Worm (Caenorhabditis elegans) whole organism, late embryonic: ENCODE measurements around the gene Y11D7A.19.

Experiments used
- F13H6.1 ChIP-seq: sonication (generic microtip); optimal IDR thresholded peaks from 2 replicates; lab custom pipeline; 2016; ENCODE audit warnings: missing genetic modification characterization, missing compliant biosample characterization
- K02D7.2 ChIP-seq: sonication (generic microtip); optimal IDR thresholded peaks from 2 replicates; lab custom pipeline; 2017; ENCODE audit warnings: mild to moderate bottlenecking, missing genetic modification characterization, missing compliant biosample characterization
- K09A11.1 ChIP-seq: sonication (generic microtip); optimal IDR thresholded peaks from 2 replicates; lab custom pipeline; 2017; ENCODE audit warnings: antibody characterized with exemption, mild to moderate bottlenecking, missing genetic modification characterization, missing compliant biosample characterization; ENCODE audit not compliant: insufficient read depth
- Y22D7AL.16 ChIP-seq: sonication (generic microtip); optimal IDR thresholded peaks from 2 replicates; lab custom pipeline; 2016; ENCODE audit warnings: missing genetic modification characterization, missing compliant biosample characterization
- ahr-1 ChIP-seq: sonication (generic microtip); optimal IDR thresholded peaks from 2 replicates; lab custom pipeline; 2016; ENCODE audit warnings: missing genetic modification characterization, missing compliant biosample characterization
- ceh-14 ChIP-seq: sonication (generic microtip); optimal IDR thresholded peaks from 2 replicates; lab custom pipeline; 2016; ENCODE audit warnings: missing genotype, missing genetic modification characterization, missing compliant biosample characterization
- ceh-18 ChIP-seq: sonication (generic microtip); optimal IDR thresholded peaks from 2 replicates; lab custom pipeline; 2016; ENCODE audit warnings: missing genetic modification characterization, missing compliant biosample characterization
- ceh-19 ChIP-seq: fragments of 200-800 bp; sonication (Bioruptor generic); optimal IDR thresholded peaks from 2 replicates; lab custom pipeline; 2018; ENCODE audit warnings: mild to moderate bottlenecking, missing genetic modification characterization, missing compliant biosample characterization
- ceh-2 ChIP-seq: sonication (generic microtip); optimal IDR thresholded peaks from 2 replicates; lab custom pipeline; 2016; ENCODE audit warnings: missing genotype, missing genetic modification characterization, missing compliant biosample characterization
- ceh-24 ChIP-seq: sonication (generic microtip); optimal IDR thresholded peaks from 2 replicates; lab custom pipeline; 2016; ENCODE audit warnings: mild to moderate bottlenecking, missing genetic modification characterization, missing compliant biosample characterization
- dve-1 ChIP-seq: sonication (generic microtip); optimal IDR thresholded peaks from 2 replicates; lab custom pipeline; 2017; ENCODE audit warnings: antibody characterized with exemption, mild to moderate bottlenecking, missing genetic modification characterization, missing compliant biosample characterization
- elt-4 ChIP-seq: sonication (generic microtip); optimal IDR thresholded peaks from 2 replicates; lab custom pipeline; 2016; ENCODE audit warnings: missing genetic modification characterization, missing compliant biosample characterization
- ets-4 ChIP-seq: sonication (generic microtip); optimal IDR thresholded peaks from 2 replicates; lab custom pipeline; 2016; ENCODE audit warnings: missing genetic modification characterization, missing compliant biosample characterization
- eyg-1 ChIP-seq: sonication (generic microtip); optimal IDR thresholded peaks from 2 replicates; lab custom pipeline; 2016; ENCODE audit warnings: missing genotype, missing genetic modification characterization, missing compliant biosample characterization
- fax-1 ChIP-seq: sonication (generic microtip); optimal IDR thresholded peaks from 2 replicates; lab custom pipeline; 2016; ENCODE audit warnings: missing genotype, missing genetic modification characterization, missing compliant biosample characterization
- gmeb-2 ChIP-seq: sonication (generic microtip); optimal IDR thresholded peaks from 2 replicates; lab custom pipeline; 2016; ENCODE audit warnings: missing genetic modification characterization, inconsistent platforms, missing compliant biosample characterization
- hlh-15 ChIP-seq: sonication (generic microtip); optimal IDR thresholded peaks from 2 replicates; lab custom pipeline; 2016; ENCODE audit warnings: missing genetic modification characterization, missing compliant biosample characterization
- hlh-30 ChIP-seq: sonication (generic microtip); optimal IDR thresholded peaks from 2 replicates; lab custom pipeline; 2017; ENCODE audit warnings: antibody characterized with exemption, missing genetic modification characterization, missing compliant biosample characterization; ENCODE audit not compliant: insufficient read depth
- hlh-6 ChIP-seq: sonication (generic microtip); optimal IDR thresholded peaks from 2 replicates; lab custom pipeline; 2016; ENCODE audit warnings: missing genotype, missing genetic modification characterization, missing compliant biosample characterization
- lim-6 ChIP-seq: sonication (generic microtip); optimal IDR thresholded peaks from 2 replicates; lab custom pipeline; 2016; ENCODE audit warnings: missing genetic modification characterization, missing compliant biosample characterization
- mec-3 ChIP-seq: sonication (generic microtip); optimal IDR thresholded peaks from 2 replicates; lab custom pipeline; 2016; ENCODE audit warnings: borderline replicate concordance, missing genetic modification characterization, missing compliant biosample characterization
- nhr-11 ChIP-seq: fragments of 150-350 bp; optimal IDR thresholded peaks from 2 replicates; lab custom pipeline; 2014; ENCODE audit warnings: missing biosample characterization, missing genetic modification characterization
- npax-4 ChIP-seq: sonication (generic microtip); optimal IDR thresholded peaks from 2 replicates; lab custom pipeline; 2016; ENCODE audit warnings: missing genetic modification characterization, missing compliant biosample characterization
- odd-2 ChIP-seq: sonication (generic microtip); optimal IDR thresholded peaks from 2 replicates; lab custom pipeline; 2017; ENCODE audit warnings: antibody characterized with exemption, mild to moderate bottlenecking, missing genetic modification characterization, missing compliant biosample characterization
- pag-3 ChIP-seq: sonication (generic microtip); optimal IDR thresholded peaks from 2 replicates; lab custom pipeline; 2016; ENCODE audit warnings: missing compliant biosample characterization, missing genetic modification characterization, borderline replicate concordance
- pax-1 ChIP-seq: fragments of 150-350 bp; optimal IDR thresholded peaks from 2 replicates; lab custom pipeline; 2014; ENCODE audit warnings: missing biosample characterization, missing genetic modification characterization
- pha-2 ChIP-seq: sonication (generic microtip); optimal IDR thresholded peaks from 2 replicates; lab custom pipeline; 2017; ENCODE audit warnings: mild to moderate bottlenecking, missing genetic modification characterization, missing compliant biosample characterization
- pha-4 ChIP-seq: fragments of 150-350 bp; optimal IDR thresholded peaks from 2 replicates; lab custom pipeline; 2018; ENCODE audit warnings: missing biosample characterization, missing genetic modification reagents, missing genetic modification characterization
- pros-1 ChIP-seq: fragments of 150-350 bp; optimal IDR thresholded peaks from 2 replicates; lab custom pipeline; 2014; ENCODE audit warnings: missing biosample characterization, missing genetic modification reagents, missing genetic modification characterization
- sdc-2 ChIP-seq: sonication (generic microtip); optimal IDR thresholded peaks from 2 replicates; lab custom pipeline; 2016; ENCODE audit warnings: missing genotype, missing genetic modification characterization, missing compliant biosample characterization
- sox-2 ChIP-seq: fragments of 200-800 bp; sonication (Bioruptor generic); IDR thresholded peaks from 2 replicates; pipeline ENCODE4 v1.3.6; 2022; ENCODE audit warnings: missing genetic modification reagents, missing genetic modification characterization, missing compliant biosample characterization
- sox-4 ChIP-seq: sonication (generic microtip); optimal IDR thresholded peaks from 2 replicates; lab custom pipeline; 2017; ENCODE audit warnings: mild to moderate bottlenecking, missing genetic modification characterization, inconsistent platforms, missing compliant biosample characterization
- syd-9 ChIP-seq: sonication (generic microtip); optimal IDR thresholded peaks from 2 replicates; lab custom pipeline; 2016; ENCODE audit warnings: mild to moderate bottlenecking, missing genetic modification characterization, moderate library complexity, missing compliant biosample characterization
- tbx-2 ChIP-seq: sonication (generic microtip); optimal IDR thresholded peaks from 2 replicates; lab custom pipeline; 2016; ENCODE audit warnings: missing genetic modification characterization, missing compliant biosample characterization
- ttx-3 ChIP-seq: sonication (generic microtip); optimal IDR thresholded peaks from 2 replicates; lab custom pipeline; 2016; ENCODE audit warnings: missing genetic modification reagents, missing genetic modification characterization, missing compliant biosample characterization
- unc-86 ChIP-seq: sonication (generic microtip); optimal IDR thresholded peaks from 2 replicates; lab custom pipeline; 2016; ENCODE audit warnings: missing genetic modification characterization, missing compliant biosample characterization
- ztf-16 ChIP-seq: sonication (generic microtip); optimal IDR thresholded peaks from 2 replicates; lab custom pipeline; 2017; ENCODE audit warnings: missing genetic modification characterization, missing compliant biosample characterization

The Y11D7A.19 gene

ce11 chrIV:9304617-9305016 is 38.3 kb upstream of the Y11D7A.19 start, which contains the start of gene F49C12.5:
TSS of gene F49C12.5 (plus strand) at chrIV:9304917.
- TF ChIP-seq tbx-2 (tag; lab: Kevin White, UChicago), result no peak
- no peak for TF ChIP-seq Y22D7AL.16 (tag; lab: Kevin White, UChicago)
- TF ChIP-seq sdc-2 (tag; lab: Kevin White, UChicago), result no peak
- TF ChIP-seq pros-1 (tag; lab: Kevin White, UChicago), result no peak
- no peak for TF ChIP-seq gmeb-2 (tag; lab: Kevin White, UChicago)
- TF ChIP-seq hlh-6 (tag; lab: Kevin White, UChicago), result no peak
- TF ChIP-seq sox-4 (tag; lab: Kevin White, UChicago), result no peak
- TF ChIP-seq ceh-18 (tag; lab: Kevin White, UChicago), result no peak

DNA sequence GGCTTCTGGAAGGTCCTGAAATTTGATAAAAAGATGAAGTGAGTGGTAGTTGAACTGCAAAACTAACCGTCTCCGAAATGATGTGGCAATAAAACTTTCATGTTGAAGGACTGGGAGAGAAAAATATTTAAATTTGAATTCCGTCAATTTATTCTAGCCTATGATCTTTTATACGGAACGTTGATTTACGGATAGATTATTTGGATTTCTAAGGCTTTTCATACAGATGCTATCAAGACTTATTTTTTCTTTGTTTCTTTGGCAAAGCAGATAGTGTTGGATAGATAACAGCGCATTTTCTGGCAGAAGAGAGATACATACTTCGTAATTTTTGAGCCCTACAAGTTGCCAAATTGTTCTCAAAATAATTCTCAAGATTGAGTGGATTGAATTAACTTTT is 37.6 kb upstream of the Y11D7A.19 start, which contains the start of gene F49C12.4:
F49C12.4 (minus strand) TSS at position 101 of the 400 bp plus-strand sequence.
- TF ChIP-seq ceh-24 (tag; lab: Kevin White, UChicago), result no peak
- no peak for TF ChIP-seq K09A11.1 (tag; lab: Kevin White, UChicago)
- no peak for TF ChIP-seq sdc-2 (tag; lab: Kevin White, UChicago)
- no peak for TF ChIP-seq K02D7.2
- no peak for TF ChIP-seq ahr-1 (tag; lab: Kevin White, UChicago)
- no peak for TF ChIP-seq ets-4 (tag; lab: Kevin White, UChicago)
- no peak for TF ChIP-seq tbx-2 (tag; lab: Kevin White, UChicago)
- no peak for TF ChIP-seq dve-1 (tag; lab: Kevin White, UChicago)
- no peak for TF ChIP-seq hlh-15 (tag; lab: Kevin White, UChicago)
- no peak for TF ChIP-seq nhr-11
- no peak for TF ChIP-seq eyg-1 (tag; lab: Kevin White, UChicago)
- no peak for TF ChIP-seq elt-4 (tag; lab: Kevin White, UChicago)
- TF ChIP-seq ceh-2 (tag; lab: Kevin White, UChicago), result no peak
- TF ChIP-seq unc-86 (tag; lab: Kevin White, UChicago), result no peak
- no peak for TF ChIP-seq npax-4 (tag; lab: Kevin White, UChicago)
- no peak for TF ChIP-seq F13H6.1 (tag; lab: Kevin White, UChicago)
- no peak for TF ChIP-seq pha-4 (tag; lab: Kevin White, UChicago)

ce11 chrIV:9300127-9300526 is 33.8 kb upstream of the Y11D7A.19 start, which contains the start of gene F49C12.3:
TSS of gene F49C12.3 (plus strand) at chrIV:9300427.
- TF ChIP-seq ztf-16, result no peak
- no peak for TF ChIP-seq ttx-3 (tag; lab: Kevin White, UChicago)
- TF ChIP-seq ets-4 (tag; lab: Kevin White, UChicago), result no peak
- no peak for TF ChIP-seq pag-3 (tag; lab: Kevin White, UChicago)
- no peak for TF ChIP-seq ceh-19 (GFP tag; lab: Kevin White, UChicago)
- no peak for TF ChIP-seq hlh-30
- TF ChIP-seq fax-1 (tag; lab: Kevin White, UChicago), result no peak
- TF ChIP-seq hlh-6 (tag; lab: Kevin White, UChicago), result no peak
- TF ChIP-seq sox-2 (GFP tag; lab: Robert Waterston, UW), result no peak
- TF ChIP-seq pha-4 (tag; lab: Kevin White, UChicago), result no peak
- no peak for TF ChIP-seq pha-2
- TF ChIP-seq syd-9 (tag; lab: Kevin White, UChicago), result no peak
- TF ChIP-seq mec-3 (tag; lab: Kevin White, UChicago), result no peak
- no peak for TF ChIP-seq pax-1 (tag; lab: Kevin White, UChicago)
- TF ChIP-seq odd-2 (tag; lab: Kevin White, UChicago), result no peak
- TF ChIP-seq ceh-18 (tag; lab: Kevin White, UChicago), result no peak
- no peak for TF ChIP-seq lim-6 (tag; lab: Kevin White, UChicago)

ce11 chrIV:9299145-9299544 is 32.8 kb upstream of the Y11D7A.19 start, which contains the start of gene F49C12.2:
TSS of gene F49C12.2 (minus strand) at chrIV:9299245.
- TF ChIP-seq ceh-14 (tag; lab: Kevin White, UChicago), result no peak
